Fruit fly (Drosophila melanogaster) whole organism, embryonic: ENCODE data around the gene Shawn.

Source experiments
- Aef1 ChIP-seq: fragments of 200-800 bp; sonication (Bioruptor generic); IDR thresholded peaks from 3 replicates; pipeline ENCODE4 v1.3.6; 2022; ENCODE audit warnings: missing biosample characterization, missing genetic modification characterization
- CG1024 ChIP-seq: fragments of 200-800 bp; sonication (Bioruptor generic); IDR thresholded peaks from 2 replicates; pipeline ENCODE4 v1.3.6; 2022; ENCODE audit warnings: missing biosample characterization, missing genetic modification characterization
- CG10543 ChIP-seq: fragments of 200-800 bp; sonication (Bioruptor generic); optimal IDR thresholded peaks from 3 replicates; lab custom pipeline; 2017; ENCODE audit warnings: missing biosample characterization, mild to moderate bottlenecking, missing genetic modification characterization, moderate library complexity
- CG10654 ChIP-seq: fragments of 200-800 bp; sonication (Bioruptor generic); optimal IDR thresholded peaks from 2 replicates; lab custom pipeline; 2016; ENCODE audit warnings: missing biosample characterization, missing genetic modification characterization
- CG11085 ChIP-seq: fragments of 200-800 bp; sonication (Bioruptor generic); IDR thresholded peaks from 2 replicates; pipeline ENCODE4 v1.3.6; 2022; ENCODE audit warnings: missing biosample characterization, missing genetic modification characterization
- CG12236 ChIP-seq: fragments of 200-800 bp; sonication (Bioruptor generic); optimal IDR thresholded peaks from 2 replicates; lab custom pipeline; 2016; ENCODE audit warnings: missing biosample characterization, missing genetic modification characterization
- CG13123 ChIP-seq: fragments of 200-800 bp; sonication (Bioruptor generic); optimal IDR thresholded peaks from 2 replicates; lab custom pipeline; 2016; ENCODE audit warnings: missing biosample characterization, missing genetic modification characterization
- CG13624 ChIP-seq: fragments of 200-800 bp; sonication (Bioruptor generic); optimal IDR thresholded peaks from 2 replicates; lab custom pipeline; 2016; ENCODE audit warnings: missing biosample characterization, missing genetic modification characterization
- CG15479 ChIP-seq: fragments of 200-800 bp; sonication (Bioruptor generic); optimal IDR thresholded peaks from 3 replicates; lab custom pipeline; 2019; ENCODE audit warnings: missing biosample characterization, mild to moderate bottlenecking, missing genetic modification characterization, moderate library complexity
- CG15696 ChIP-seq: fragments of 200-800 bp; sonication (Bioruptor generic); optimal IDR thresholded peaks from 2 replicates; lab custom pipeline; 2019; ENCODE audit warnings: missing biosample characterization, mild to moderate bottlenecking, missing genetic modification characterization, moderate library complexity
- CG1647 ChIP-seq: fragments of 200-800 bp; sonication (Bioruptor generic); optimal IDR thresholded peaks from 3 replicates; lab custom pipeline; 2016; ENCODE audit warnings: missing biosample characterization, missing genetic modification characterization
- CG2199 ChIP-seq: fragments of 200-800 bp; sonication (Bioruptor generic); IDR thresholded peaks from 3 replicates; pipeline ENCODE4 v1.3.6; 2022; ENCODE audit warnings: missing biosample characterization, missing genetic modification characterization
- CG3065 ChIP-seq: fragments of 200-800 bp; sonication (Bioruptor generic); optimal IDR thresholded peaks from 2 replicates; lab custom pipeline; 2016; ENCODE audit warnings: missing biosample characterization, missing genetic modification characterization
- CG32532 ChIP-seq: fragments of 200-800 bp; sonication (Bioruptor generic); IDR thresholded peaks from 2 replicates; pipeline ENCODE4 v1.3.6; 2022; ENCODE audit warnings: missing biosample characterization, missing genetic modification characterization
- CG42726 ChIP-seq: fragments of 200-800 bp; sonication (Bioruptor generic); IDR thresholded peaks from 2 replicates; pipeline ENCODE4 v1.3.6; 2022; ENCODE audit warnings: missing biosample characterization, missing genetic modification characterization; ENCODE audit not compliant: partially characterized antibody
- CG6254 ChIP-seq: fragments of 200-800 bp; sonication (Bioruptor generic); optimal IDR thresholded peaks from 3 replicates; lab custom pipeline; 2017; ENCODE audit warnings: mild to moderate bottlenecking, missing biosample characterization, missing genetic modification reagents, missing genetic modification characterization
- CG8089 ChIP-seq: fragments of 200-800 bp; sonication (Bioruptor generic); optimal IDR thresholded peaks from 3 replicates; lab custom pipeline; 2016; ENCODE audit warnings: missing biosample characterization, missing genetic modification characterization
- CG8924 ChIP-seq: fragments of 200-800 bp; optimal IDR thresholded peaks from 3 replicates; lab custom pipeline; 2019; ENCODE audit warnings: missing biosample characterization, mild to moderate bottlenecking, missing genetic modification characterization, moderate library complexity
- CG9797 ChIP-seq: fragments of 200-800 bp; sonication (Bioruptor generic); optimal IDR thresholded peaks from 3 replicates; lab custom pipeline; 2018; ENCODE audit warnings: missing biosample characterization, mild to moderate bottlenecking, missing genetic modification characterization
- Chrac-16 ChIP-seq: fragments of 200-800 bp; sonication (Bioruptor generic); optimal IDR thresholded peaks from 3 replicates; lab custom pipeline; 2016; ENCODE audit warnings: missing biosample characterization, missing genetic modification characterization
- D ChIP-seq, 2 experiments: fragments of 200-800 bp in 1 of 2; fragments of >200 bp in 1 of 2; sonication (Bioruptor generic) in 1 of 2; optimal IDR thresholded peaks; 2 replicates in 1 of 2; 3 replicates in 1 of 2; lab custom pipeline; 2017; ENCODE audit warnings: mild to moderate bottlenecking in 1 of 2, missing biosample characterization in 1 of 2, missing genetic modification characterization in 1 of 2, missing genetic modification reagents in 1 of 2
- Dip3 ChIP-seq: fragments of 200-800 bp; sonication (Bioruptor generic); optimal IDR thresholded peaks from 3 replicates; lab custom pipeline; 2016; ENCODE audit warnings: missing biosample characterization, missing genetic modification characterization
- Dref ChIP-seq: fragments of 200-800 bp; sonication (Bioruptor generic); IDR thresholded peaks from 2 replicates; pipeline ENCODE4 v1.3.6; 2022; ENCODE audit warnings: missing biosample characterization, missing genetic modification characterization
- E2f1 ChIP-seq: fragments of 200-800 bp; sonication (Bioruptor generic); IDR thresholded peaks from 2 replicates; pipeline ENCODE4 v1.3.6; 2022; ENCODE audit warnings: missing biosample characterization, missing genetic modification characterization
- Gsc ChIP-seq: fragments of 200-800 bp; sonication (Bioruptor generic); IDR thresholded peaks from 2 replicates; pipeline ENCODE4 v1.3.6; 2022; ENCODE audit warnings: missing biosample characterization, missing genetic modification characterization
- Jarid2 ChIP-seq: fragments of 200-800 bp; sonication (Bioruptor generic); optimal IDR thresholded peaks from 3 replicates; lab custom pipeline; 2017; ENCODE audit warnings: mild to moderate bottlenecking, missing biosample characterization, missing genetic modification reagents, missing genetic modification characterization
- MBD-R2 ChIP-seq: fragments of 200-800 bp; sonication (Bioruptor generic); IDR thresholded peaks from 2 replicates; pipeline ENCODE4 v1.3.6; 2022; ENCODE audit warnings: missing biosample characterization, missing genetic modification characterization
- Mes4 ChIP-seq: fragments of 200-800 bp; sonication (Bioruptor generic); optimal IDR thresholded peaks from 2 replicates; lab custom pipeline; 2016; ENCODE audit warnings: missing biosample characterization, missing genetic modification characterization
- Tbp ChIP-seq: fragments of >200 bp; optimal IDR thresholded peaks from 2 replicates; lab custom pipeline; 2018; ENCODE audit warnings: missing biosample characterization, missing genetic modification characterization
- Usf ChIP-seq: fragments of 200-800 bp; sonication (Bioruptor generic); optimal IDR thresholded peaks from 2 replicates; lab custom pipeline; 2017; ENCODE audit warnings: missing genotype, missing biosample characterization, missing genetic modification characterization
- YL-1 ChIP-seq: fragments of 200-800 bp; sonication (Bioruptor generic); optimal IDR thresholded peaks from 3 replicates; lab custom pipeline; 2017; ENCODE audit warnings: missing biosample characterization, mild to moderate bottlenecking, missing genetic modification characterization
- aop ChIP-seq: fragments of 200-800 bp; sonication (Bioruptor generic); IDR thresholded peaks from 2 replicates; pipeline ENCODE4 v1.3.6; 2022; ENCODE audit warnings: missing biosample characterization, missing genetic modification characterization
- ash1 ChIP-seq: fragments of 200-800 bp; sonication (Bioruptor generic); optimal IDR thresholded peaks from 2 replicates; lab custom pipeline; 2018; ENCODE audit warnings: missing biosample characterization, mild to moderate bottlenecking, missing genetic modification characterization
- crp ChIP-seq, 2 experiments: fragments of 200-800 bp; sonication (Bioruptor generic); optimal IDR thresholded peaks; 2 replicates in 1 of 2; 3 replicates in 1 of 2; lab custom pipeline; 2017; ENCODE audit warnings: missing biosample characterization in 2 of 2, missing genetic modification characterization in 2 of 2, mild to moderate bottlenecking in 1 of 2, moderate library complexity in 1 of 2
- dati ChIP-seq: fragments of 200-800 bp; sonication (Bioruptor generic); IDR thresholded peaks from 2 replicates; pipeline ENCODE4 v1.3.6; 2022; ENCODE audit warnings: missing biosample characterization, missing genetic modification characterization
- disco-r ChIP-seq: fragments of 200-800 bp; sonication (Bioruptor generic); optimal IDR thresholded peaks from 2 replicates; lab custom pipeline; 2016; ENCODE audit warnings: missing biosample characterization, missing genetic modification characterization
- emc ChIP-seq: fragments of 200-800 bp; sonication (Bioruptor generic); optimal IDR thresholded peaks from 2 replicates; lab custom pipeline; 2016; ENCODE audit warnings: missing biosample characterization, missing genetic modification characterization
- fd102C ChIP-seq: fragments of 200-800 bp; sonication (Bioruptor generic); optimal IDR thresholded peaks from 2 replicates; lab custom pipeline; 2018; ENCODE audit warnings: missing biosample characterization, mild to moderate bottlenecking, missing genetic modification characterization, moderate library complexity
- grau ChIP-seq: fragments of 200-800 bp; optimal IDR thresholded peaks from 3 replicates; lab custom pipeline; 2019; ENCODE audit warnings: missing biosample characterization, mild to moderate bottlenecking, missing genetic modification characterization, moderate library complexity
- gsb-n ChIP-seq: fragments of 200-800 bp; sonication (Bioruptor generic); optimal IDR thresholded peaks from 3 replicates; lab custom pipeline; 2018; ENCODE audit warnings: missing biosample characterization, mild to moderate bottlenecking, missing genetic modification characterization
- her ChIP-seq: fragments of 200-800 bp; sonication (Bioruptor generic); optimal IDR thresholded peaks from 2 replicates; lab custom pipeline; 2016; ENCODE audit warnings: missing biosample characterization, missing genetic modification characterization
- hth ChIP-seq: fragments of >200 bp; optimal IDR thresholded peaks from 2 replicates; lab custom pipeline; 2017; ENCODE audit warnings: inconsistent platforms
- jigr1 ChIP-seq: fragments of 200-800 bp; sonication (Bioruptor generic); IDR thresholded peaks from 3 replicates; pipeline ENCODE4 v1.3.6; 2022; ENCODE audit warnings: missing biosample characterization, missing genetic modification characterization
- klu ChIP-seq: fragments of 200-800 bp; sonication (Bioruptor generic); IDR thresholded peaks from 2 replicates; pipeline ENCODE4 v1.3.6; 2022; ENCODE audit warnings: missing biosample characterization, missing genetic modification characterization
- nerfin-2 ChIP-seq: fragments of 200-800 bp; sonication (Bioruptor generic); IDR thresholded peaks from 2 replicates; pipeline ENCODE4 v1.3.6; 2022; ENCODE audit warnings: missing biosample characterization, missing genetic modification characterization; ENCODE audit not compliant: partially characterized antibody
- otp ChIP-seq: fragments of 200-800 bp; sonication (Bioruptor generic); IDR thresholded peaks from 3 replicates; pipeline ENCODE4, ENCODE4 v1.3.6; 2022; ENCODE audit warnings: missing biosample characterization, missing genetic modification characterization
- peb ChIP-seq: fragments of 200-800 bp; sonication (Bioruptor generic); IDR thresholded peaks from 2 replicates; pipeline ENCODE4 v1.3.6; 2022; ENCODE audit warnings: missing biosample characterization, missing genetic modification characterization
- slou ChIP-seq: fragments of 200-800 bp; sonication (Bioruptor generic); optimal IDR thresholded peaks from 3 replicates; lab custom pipeline; 2016; ENCODE audit warnings: missing biosample characterization, missing genetic modification characterization
- sob ChIP-seq: fragments of 200-800 bp; sonication (Bioruptor generic); IDR thresholded peaks from 2 replicates; pipeline ENCODE4 v1.3.6; 2022; ENCODE audit warnings: missing biosample characterization, missing genetic modification characterization
- sqz ChIP-seq: fragments of 200-800 bp; sonication (Bioruptor generic); optimal IDR thresholded peaks from 3 replicates; lab custom pipeline; 2018; ENCODE audit warnings: missing biosample characterization, mild to moderate bottlenecking, missing genetic modification characterization
- tio ChIP-seq: fragments of 200-800 bp; sonication (Bioruptor generic); optimal IDR thresholded peaks from 2 replicates; lab custom pipeline; 2017; ENCODE audit warnings: missing biosample characterization, missing genetic modification characterization, inconsistent platforms

Gene Shawn

dm6 chrX:19645873-19646541, 34.7 kb downstream of the Shawn start, which contains the start of gene Arp10 (continued):
- TF ChIP-seq Gsc (no peak), CG13624 (GFP tag; lab: Kevin White, UChicago) (no peak), sob (GFP tag; lab: Robert Waterston, UW) (no peak), CG8089 (GFP tag; lab: Kevin White, UChicago) (no peak), Dip3 (GFP tag; lab: Kevin White, UChicago) (no peak), peb (no peak), CG3065 (GFP tag; lab: Kevin White, UChicago) (no peak), CG15696 (tag; lab: Kevin White, UChicago) (peak; percentile 13), CG15479 (GFP tag; lab: Kevin White, UChicago) (no peak), MBD-R2 (peak; percentile 73), E2f1 (GFP tag; lab: Robert Waterston, UW) (no peak), her (GFP tag; lab: Kevin White, UChicago) (no peak), sqz (GFP tag; lab: Kevin White, UChicago) (no peak), CG13123 (GFP tag; lab: Kevin White, UChicago) (no peak), Jarid2 (GFP tag; lab: Kevin White, UChicago) (no peak), hth (lab: Kevin White, UChicago) (no peak), CG8924 (no peak), aop (no peak), nerfin-2 (no peak), CG10654 (GFP tag; lab: Kevin White, UChicago) (no peak), jigr1 (GFP tag; lab: Robert Waterston, UW) (no peak), tio (GFP tag; lab: Kevin White, UChicago) (no peak), Aef1 (GFP tag; lab: Robert Waterston, UW) (no peak), CG12236 (no peak), D (optimal IDR thresholded peaks at IDR 0.05; lab: Kevin White, UChicago) (no peak), D (GFP tag; optimal IDR thresholded peaks at IDR 0.05; lab: Kevin White, UChicago) (no peak), crp (GFP tag; optimal IDR thresholded peaks at IDR 0.05; lab: Kevin White, UChicago) (no peak), CG10543 (no peak), otp (no peak), slou (GFP tag; lab: Kevin White, UChicago) (no peak), CG32532 (peak; percentile 36; the same call in 1 of the 2 replicates), Mes4 (GFP tag; lab: Kevin White, UChicago) (no peak), CG1647 (GFP tag; lab: Kevin White, UChicago) (no peak), Usf (GFP tag; lab: Kevin White, UChicago) (no peak), CG1024 (peak; percentile 55; the same call in 1 of the 2 replicates), gsb-n (tag; lab: Kevin White, UChicago) (no peak), grau (tag; lab: Kevin White, UChicago) (peak; percentile 46), CG9797 (GFP tag; lab: Kevin White, UChicago) (peak; percentile 18), CG11085 (GFP tag; lab: Robert Waterston, UW) (no peak), CG42726 (GFP tag; lab: Robert Waterston, UW) (no peak), klu (GFP tag; lab: Robert Waterston, UW) (no peak), Chrac-16 (GFP tag; lab: Kevin White, UChicago) (no peak), fd102C (GFP tag; lab: Kevin White, UChicago) (no peak), ash1 (GFP tag; lab: Kevin White, UChicago) (no peak), YL-1 (GFP tag; lab: Kevin White, UChicago) (peak; percentile 18), emc (GFP tag; lab: Kevin White, UChicago) (no peak), disco-r (GFP tag; lab: Kevin White, UChicago) (no peak), Tbp (GFP tag; lab: Kevin White, UChicago) (no peak), CG2199 (GFP tag; lab: Robert Waterston, UW) (no peak), CG6254 (GFP tag; lab: Kevin White, UChicago) (no peak), dati (GFP tag; lab: Robert Waterston, UW) (no peak), Dref (GFP tag; lab: Robert Waterston, UW) (peak; percentile 71)
